Worm (Caenorhabditis elegans) whole organism, young adult: Measurements from ENCODE around the gene epg-9.
A peak's percentile ranks its signal among the peaks of the same experiment; 100 is the strongest.

Experiments
- B0261.1 ChIP-seq: sonication (generic microtip); optimal IDR thresholded peaks from 2 replicates; lab custom pipeline; 2016; ENCODE audit warnings: mild to moderate bottlenecking, missing genetic modification characterization, moderate library complexity, missing compliant biosample characterization
- F10E7.11 ChIP-seq: sonication (generic microtip); optimal IDR thresholded peaks from 2 replicates; lab custom pipeline; 2017; ENCODE audit warnings: mild to moderate bottlenecking, missing genetic modification characterization, moderate library complexity, missing compliant biosample characterization
- F23B12.7 ChIP-seq: sonication (generic microtip); optimal IDR thresholded peaks from 2 replicates; lab custom pipeline; 2017; ENCODE audit warnings: missing genetic modification characterization, mild to moderate bottlenecking, missing compliant biosample characterization, antibody characterized with exemption, moderate library complexity; ENCODE audit not compliant: insufficient read depth
- F33H1.4 ChIP-seq: fragments of 200-800 bp; sonication (Bioruptor generic); IDR thresholded peaks from 2 replicates; pipeline ENCODE4 v1.3.6; 2022; ENCODE audit warnings: missing genetic modification reagents, missing genetic modification characterization, missing compliant biosample characterization
- F37B4.10 ChIP-seq: fragments of 200-800 bp; sonication (Bioruptor generic); IDR thresholded peaks from 2 replicates; pipeline ENCODE4 v1.3.6; 2022; ENCODE audit warnings: missing genetic modification characterization, missing compliant biosample characterization
- F52B5.7 ChIP-seq: sonication (generic microtip); optimal IDR thresholded peaks from 2 replicates; lab custom pipeline; 2016; ENCODE audit warnings: mild to moderate bottlenecking, missing genetic modification characterization, missing compliant biosample characterization
- F57C9.4 ChIP-seq: sonication (generic microtip); optimal IDR thresholded peaks from 2 replicates; lab custom pipeline; 2017; ENCODE audit warnings: mild to moderate bottlenecking, missing genetic modification characterization, missing compliant biosample characterization
- K11D2.4 ChIP-seq: fragments of 200-800 bp; sonication (Bioruptor generic); IDR thresholded peaks from 2 replicates; pipeline ENCODE4 v1.3.6; 2022; ENCODE audit warnings: missing genetic modification reagents, missing genetic modification characterization, missing compliant biosample characterization
- T26A5.8 ChIP-seq: sonication (generic microtip); optimal IDR thresholded peaks from 2 replicates; lab custom pipeline; 2016; ENCODE audit warnings: missing genetic modification characterization, missing compliant biosample characterization
- Y53F4B.3 ChIP-seq: fragments of 200-800 bp; sonication (Bioruptor generic); IDR thresholded peaks from 2 replicates; pipeline ENCODE4 v1.3.6; 2022; ENCODE audit warnings: missing genetic modification reagents, missing genetic modification characterization, missing compliant biosample characterization
- Y56A3A.18 ChIP-seq: fragments of 200-800 bp; sonication (Bioruptor generic); IDR thresholded peaks from 2 replicates; pipeline ENCODE4 v1.3.6; 2022; ENCODE audit warnings: missing genetic modification reagents, missing genetic modification characterization, missing compliant biosample characterization
- Y95B8A.8 ChIP-seq: fragments of 200-800 bp; sonication (Bioruptor generic); IDR thresholded peaks from 2 replicates; pipeline ENCODE4 v1.3.6; 2022; ENCODE audit warnings: missing genetic modification reagents, missing genetic modification characterization, missing compliant biosample characterization
- aptf-2 ChIP-seq: fragments of 200-800 bp; sonication (Bioruptor generic); conservative IDR thresholded peaks from 2 replicates; pipeline ENCODE4 v1.3.6; 2022; ENCODE audit warnings: missing genetic modification reagents, missing genetic modification characterization, missing compliant biosample characterization
- attf-3 ChIP-seq: fragments of 200-800 bp; sonication (Bioruptor generic); conservative IDR thresholded peaks from 2 replicates; pipeline ENCODE4 v1.3.6; 2022; ENCODE audit warnings: missing genetic modification reagents, missing genetic modification characterization, missing compliant biosample characterization
- attf-5 ChIP-seq: fragments of 200-800 bp; sonication (Bioruptor generic); optimal IDR thresholded peaks from 2 replicates; lab custom pipeline; 2018; ENCODE audit warnings: mild to moderate bottlenecking, missing genetic modification characterization, missing compliant biosample characterization
- cebp-1 ChIP-seq, 2 experiments: fragments of 200-800 bp in 1 of 2; sonication (Bioruptor generic) in 1 of 2; sonication (generic microtip) in 1 of 2; IDR thresholded peaks in 1 of 2; optimal IDR thresholded peaks in 1 of 2; 2 replicates each; pipeline versions ENCODE4 v1.3.6 to Lab custom; 2017 to 2022; ENCODE audit warnings: missing compliant biosample characterization in 2 of 2, missing genetic modification characterization in 2 of 2, mild to moderate bottlenecking in 1 of 2, missing genetic modification reagents in 1 of 2, moderate library complexity in 1 of 2
- ceh-91 ChIP-seq: fragments of 200-800 bp; sonication (Bioruptor generic); IDR thresholded peaks from 2 replicates; pipeline ENCODE4 v1.3.6; 2022; ENCODE audit warnings: missing genetic modification reagents, missing genetic modification characterization, missing compliant biosample characterization
- egl-18 ChIP-seq: fragments of 200-800 bp; sonication (Bioruptor generic); IDR thresholded peaks from 2 replicates; pipeline ENCODE4 v1.3.6; 2022; ENCODE audit warnings: missing genetic modification reagents, missing genetic modification characterization, missing compliant biosample characterization
- egrh-3 ChIP-seq: fragments of 200-800 bp; sonication (Bioruptor generic); IDR thresholded peaks from 2 replicates; pipeline ENCODE4 v1.3.6; 2022; ENCODE audit warnings: missing genetic modification reagents, missing genetic modification characterization, missing compliant biosample characterization
- ets-4 ChIP-seq: fragments of 200-800 bp; sonication (Bioruptor generic); optimal IDR thresholded peaks from 2 replicates; lab custom pipeline; 2018; ENCODE audit warnings: mild to moderate bottlenecking, missing genetic modification characterization, missing compliant biosample characterization
- hlh-12 ChIP-seq: sonication (generic microtip); optimal IDR thresholded peaks from 2 replicates; lab custom pipeline; 2016; ENCODE audit warnings: missing genetic modification characterization, missing compliant biosample characterization
- hmg-1.2 ChIP-seq: fragments of 200-800 bp; sonication (Bioruptor generic); IDR thresholded peaks from 2 replicates; pipeline ENCODE4 v1.3.6; 2022; ENCODE audit warnings: missing genetic modification reagents, missing genetic modification characterization, missing compliant biosample characterization
- let-607 ChIP-seq, 2 experiments: fragments of 200-800 bp in 1 of 2; sonication (Bioruptor generic) in 1 of 2; sonication (generic microtip) in 1 of 2; optimal IDR thresholded peaks; 2 replicates each; lab custom pipeline; 2016 to 2018; ENCODE audit warnings: mild to moderate bottlenecking in 2 of 2, missing compliant biosample characterization in 2 of 2, missing genetic modification characterization in 2 of 2, moderate library complexity in 2 of 2, missing genotype in 1 of 2
- lin-26 ChIP-seq: fragments of 200-800 bp; sonication (Bioruptor generic); IDR thresholded peaks from 2 replicates; pipeline ENCODE4 v1.3.6; 2022; ENCODE audit warnings: missing genetic modification reagents, missing genetic modification characterization, missing compliant biosample characterization
- lin-40 ChIP-seq: sonication (generic microtip); optimal IDR thresholded peaks from 2 replicates; lab custom pipeline; 2016; ENCODE audit warnings: missing genetic modification characterization, mild to moderate bottlenecking, missing compliant biosample characterization, missing genotype, missing genetic modification reagents
- mcd-1 ChIP-seq: fragments of 200-800 bp; sonication (Bioruptor generic); IDR thresholded peaks from 2 replicates; pipeline ENCODE4 v1.3.6; 2022; ENCODE audit warnings: missing genetic modification reagents, missing genetic modification characterization, missing compliant biosample characterization
- mes-4 ChIP-seq: sonication (generic microtip); optimal IDR thresholded peaks from 2 replicates; lab custom pipeline; 2016; ENCODE audit warnings: missing genotype, missing genetic modification characterization, missing compliant biosample characterization
- mxl-1 ChIP-seq: sonication (generic microtip); optimal IDR thresholded peaks from 2 replicates; lab custom pipeline; 2016; ENCODE audit warnings: missing genetic modification characterization, missing compliant biosample characterization
- nhr-120 ChIP-seq: fragments of 200-800 bp; sonication (Bioruptor generic); IDR thresholded peaks from 2 replicates; pipeline ENCODE4 v1.3.6; 2022; ENCODE audit warnings: missing genetic modification characterization, missing compliant biosample characterization
- nhr-179 ChIP-seq: sonication (generic microtip); optimal IDR thresholded peaks from 2 replicates; lab custom pipeline; 2016; ENCODE audit warnings: mild to moderate bottlenecking, missing genetic modification characterization, missing compliant biosample characterization
- repo-1 ChIP-seq: sonication (generic microtip); optimal IDR thresholded peaks from 2 replicates; lab custom pipeline; 2017; ENCODE audit warnings: mild to moderate bottlenecking, missing genetic modification characterization, missing compliant biosample characterization
- rpc-1 ChIP-seq, 2 experiments: fragments of 150-350 bp in 1 of 2; sonication (generic microtip) in 1 of 2; optimal IDR thresholded peaks; 2 replicates each; lab custom pipeline; 2014 to 2018; ENCODE audit warnings: missing biosample characterization in 1 of 2, missing genetic modification characterization in 1 of 2, missing genetic modification reagents in 1 of 2, missing genotype in 1 of 2
- sea-2 ChIP-seq: fragments of 200-800 bp; sonication (Bioruptor generic); IDR thresholded peaks from 2 replicates; pipeline ENCODE4 v1.3.6; 2022; ENCODE audit warnings: missing genetic modification characterization, missing compliant biosample characterization
- sptf-2 ChIP-seq: fragments of 200-800 bp; sonication (Bioruptor generic); optimal IDR thresholded peaks from 2 replicates; lab custom pipeline; 2018; ENCODE audit warnings: mild to moderate bottlenecking, missing genetic modification characterization, missing compliant biosample characterization
- tbp1 ChIP-seq: fragments of 200-800 bp; sonication (Bioruptor generic); optimal IDR thresholded peaks from 2 replicates; lab custom pipeline; 2018; ENCODE audit warnings: mild to moderate bottlenecking, missing genetic modification characterization, missing compliant biosample characterization
- tlf-1 ChIP-seq: fragments of 200-800 bp; sonication (Bioruptor generic); optimal IDR thresholded peaks from 2 replicates; lab custom pipeline; 2018; ENCODE audit warnings: mild to moderate bottlenecking, missing genetic modification characterization, missing compliant biosample characterization
- unc-130 ChIP-seq: sonication (generic microtip); optimal IDR thresholded peaks from 2 replicates; lab custom pipeline; 2016; ENCODE audit warnings: missing genetic modification reagents, missing genetic modification characterization, missing compliant biosample characterization
- unc-62 ChIP-seq: fragments of 150-350 bp; optimal IDR thresholded peaks from 2 replicates; lab custom pipeline; 2014; ENCODE audit warnings: missing biosample characterization, missing genetic modification reagents, missing genetic modification characterization
- xnd-1 ChIP-seq: sonication (generic microtip); optimal IDR thresholded peaks from 2 replicates; lab custom pipeline; 2016; ENCODE audit warnings: missing genotype, missing genetic modification reagents, missing genetic modification characterization, missing compliant biosample characterization
- zfh-2 ChIP-seq: fragments of 200-800 bp; sonication (Bioruptor generic); conservative IDR thresholded peaks from 2 replicates; pipeline ENCODE4 v1.3.6; 2022; ENCODE audit warnings: missing genetic modification reagents, missing genetic modification characterization, missing compliant biosample characterization
- zim-3 ChIP-seq: sonication (generic microtip); optimal IDR thresholded peaks from 2 replicates; lab custom pipeline; 2017; ENCODE audit warnings: mild to moderate bottlenecking, missing genetic modification characterization, moderate library complexity, missing compliant biosample characterization
- ztf-18 ChIP-seq: sonication (generic microtip); optimal IDR thresholded peaks from 2 replicates; lab custom pipeline; 2016; ENCODE audit warnings: missing genotype, mild to moderate bottlenecking, missing genetic modification characterization, missing compliant biosample characterization

epg-9 gene

DNA sequence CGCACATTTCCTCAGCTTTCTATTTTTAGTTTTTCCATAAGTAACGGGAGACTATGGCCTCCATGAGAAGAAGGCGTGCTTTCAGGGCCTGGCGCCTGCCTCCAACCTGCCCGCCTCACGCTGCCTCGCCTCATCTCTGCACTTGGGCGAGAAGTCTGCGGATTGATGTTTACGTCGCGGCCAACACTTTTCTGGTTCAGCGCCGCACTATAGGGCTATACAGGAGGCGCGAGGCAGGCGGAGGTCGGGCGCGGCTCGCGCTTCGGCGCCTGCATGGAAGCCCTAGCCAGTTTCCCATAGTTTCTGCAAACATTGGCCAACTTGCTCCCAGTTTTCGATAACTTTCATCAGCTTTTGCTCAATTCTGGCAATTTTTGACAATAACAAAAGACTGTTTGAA, 27.8 kb upstream of the epg-9 start:
- TF ChIP-seq T26A5.8 (tag; lab: Kevin White, UChicago) (no peak), zfh-2 (GFP tag; lab: Robert Waterston, UW) (peak; percentile 84), sptf-2 (no peak), egrh-3 (GFP tag; lab: Robert Waterston, UW) (peak; percentile 44; the same call in 1 of the 2 replicates), hlh-12 (tag; lab: Kevin White, UChicago) (no peak)

DNA sequence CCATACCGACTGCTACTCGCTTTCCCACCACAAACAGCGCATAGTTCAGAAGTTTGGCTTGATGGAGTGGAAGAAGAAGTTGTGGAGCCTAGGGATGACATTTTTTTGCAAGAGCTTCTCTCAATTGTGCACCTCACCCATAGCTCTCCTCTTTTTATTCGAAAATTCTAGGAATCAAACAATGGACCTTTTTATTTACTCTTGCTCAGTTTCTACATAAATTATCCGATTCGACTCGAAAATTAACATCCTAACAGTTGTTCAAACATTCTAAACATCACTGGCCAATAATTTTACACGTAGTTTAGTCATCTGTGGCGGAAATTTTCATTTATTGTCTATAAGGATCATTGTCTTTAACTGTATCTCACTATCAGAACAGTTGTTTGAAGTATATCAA, 19.5 kb upstream of the epg-9 start, which contains the start of gene nhr-242:
Gene nhr-242 (minus strand): TSS at position 101 of the 400 bp plus-strand sequence.
- no peak for TF ChIP-seq mes-4
- TF ChIP-seq Y53F4B.3 (GFP tag; lab: Robert Waterston, UW): no peak
- TF ChIP-seq repo-1 (tag; lab: Kevin White, UChicago): no peak
- no peak for TF ChIP-seq B0261.1 (tag; lab: Kevin White, UChicago)
- TF ChIP-seq Y95B8A.8 (GFP tag; lab: Robert Waterston, UW): no peak
- no peak for TF ChIP-seq sptf-2
- no peak for TF ChIP-seq lin-40
- TF ChIP-seq mxl-1: no peak
- no peak for TF ChIP-seq sea-2 (GFP tag; lab: Robert Waterston, UW)
- no peak for TF ChIP-seq F52B5.7
- no peak for TF ChIP-seq hmg-1.2 (GFP tag; lab: Robert Waterston, UW)

- no peak for TF ChIP-seq unc-130 (GFP tag; lab: Kevin White, UChicago)
- TF ChIP-seq F52B5.7: no peak
- TF ChIP-seq F10E7.11 (tag; lab: Kevin White, UChicago): no peak
- TF ChIP-seq lin-26 (GFP tag; lab: Robert Waterston, UW): no peak
- no peak for TF ChIP-seq egl-18 (GFP tag; lab: Robert Waterston, UW)
- no peak for TF ChIP-seq ets-4 (GFP tag; lab: Kevin White, UChicago)
- TF ChIP-seq zfh-2 (GFP tag; lab: Robert Waterston, UW): no peak
- TF ChIP-seq cebp-1 (GFP tag; IDR thresholded peaks at IDR 0.05; lab: Robert Waterston, UW): no peak
- no peak for TF ChIP-seq cebp-1 (tag; optimal IDR thresholded peaks at IDR 0.05; lab: Kevin White, UChicago)
- no peak for TF ChIP-seq tlf-1 (GFP tag; lab: Kevin White, UChicago)
- no peak for TF ChIP-seq lin-40
- TF ChIP-seq, all 124 proteins: peak for 0
These were observed 3.5 kb upstream of the epg-9 start, which contains the start of gene Y69A2AR.47 for ce11 chrIV:2597417-2597816. TSS of gene Y69A2AR.47 (plus strand) at chrIV:2597717.

DNA sequence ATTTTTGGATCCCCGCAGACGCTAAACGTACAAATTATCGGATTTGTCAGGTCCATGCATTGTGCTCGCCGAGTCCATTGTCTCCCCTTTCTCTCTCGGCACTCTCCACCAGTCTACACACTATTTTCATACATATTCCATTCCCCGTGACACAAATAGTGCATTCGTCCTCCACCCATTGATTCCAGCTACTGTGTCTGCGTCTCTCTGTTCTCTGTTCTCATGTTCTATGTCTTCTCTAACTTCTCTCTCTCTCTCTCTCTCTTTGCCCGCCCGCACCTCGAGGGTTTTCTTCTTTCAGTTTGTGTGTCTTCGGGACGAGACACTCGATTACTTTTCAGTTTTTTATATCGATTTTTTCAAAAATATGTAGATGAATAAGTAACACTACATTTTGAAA, 1.3 kb upstream of the epg-9 start:
- TF ChIP-seq xnd-1 (tag; lab: Kevin White, UChicago) (no peak), nhr-120 (GFP tag; lab: Robert Waterston, UW) (no peak), lin-26 (GFP tag; lab: Robert Waterston, UW) (0 out of 2 replicates have a peak, but pooled peaks have one; percentile 37), K11D2.4 (peak; percentile 60; the same call in 1 of the 2 replicates), attf-5 (GFP tag; lab: Kevin White, UChicago) (peak; percentile 85), nhr-179 (tag; lab: Kevin White, UChicago) (no peak), let-607 (tag; optimal IDR thresholded peaks at IDR 0.05; lab: Kevin White, UChicago) (no peak), F23B12.7 (tag; lab: Kevin White, UChicago) (peak; percentile 29), B0261.1 (tag; lab: Kevin White, UChicago) (no peak), Y53F4B.3 (GFP tag; lab: Robert Waterston, UW) (no peak), ceh-91 (GFP tag; lab: Robert Waterston, UW) (no peak), Y56A3A.18 (GFP tag; lab: Robert Waterston, UW) (no peak), ztf-18 (tag; lab: Kevin White, UChicago) (peak; percentile 15), unc-62 (GFP tag; lab: Kevin White, UChicago) (no peak), zim-3 (tag; lab: Kevin White, UChicago) (no peak), F57C9.4 (tag; lab: Kevin White, UChicago) (no peak), F52B5.7 (no peak), F37B4.10 (GFP tag; lab: Robert Waterston, UW) (no peak), hmg-1.2 (GFP tag; lab: Robert Waterston, UW) (peak; percentile 87), F33H1.4 (0 out of 2 replicates have a peak, but pooled peaks have one; percentile 14), tlf-1 (GFP tag; lab: Kevin White, UChicago) (peak; percentile 47), aptf-2 (GFP tag; lab: Robert Waterston, UW) (no peak), rpc-1 (optimal IDR thresholded peaks at IDR 0.05; lab: Kevin White, UChicago) (no peak), rpc-1 (tag; optimal IDR thresholded peaks at IDR 0.05; lab: Kevin White, UChicago) (no peak), attf-3 (GFP tag; lab: Robert Waterston, UW) (0 out of 2 replicates have a peak, but pooled peaks have one; percentile 12), mcd-1 (peak; percentile 70), tbp1 (GFP tag; lab: Kevin White, UChicago) (peak; percentile 41), mxl-1 (no peak)
